Worm (Caenorhabditis elegans): ENCODE measurements around the gene C50B6.1.

The C50B6.1 gene

ce11 chrV:13312210-13312676, 3.5 kb downstream of the C50B6.1 start, which contains the start of gene nasp-2 (continued):
- TF ChIP-seq mel-28 (tag; optimal IDR thresholded peaks at IDR 0.05; ENCODE audit: borderline replicate concordance) (no peak), chd-7 (tag; optimal IDR thresholded peaks at IDR 0.05) (no peak), aptf-3 (GFP tag; IDR thresholded peaks at IDR 0.05) (no peak), hrde-1 (tag; optimal IDR thresholded peaks at IDR 0.05; ENCODE audit: borderline replicate concordance) (peak; percentile 52), repo-1 (tag; optimal IDR thresholded peaks at IDR 0.05) (no peak), B0336.3 (GFP tag; IDR thresholded peaks at IDR 0.05) (peak; percentile 92), Y79H2A.3 (GFP tag; conservative IDR thresholded peaks at IDR 0.05) (peak; percentile 80), him-1 (tag; optimal IDR thresholded peaks at IDR 0.05) (peak; percentile 50), egl-18 (GFP tag; IDR thresholded peaks at IDR 0.05) (no peak), unc-62 (GFP tag; optimal IDR thresholded peaks at IDR 0.05) (no peak), hmg-20 (GFP tag; IDR thresholded peaks at IDR 0.05) (peak; percentile 64), die-1 (tag; optimal IDR thresholded peaks at IDR 0.05) (no peak), ztf-6 (GFP tag; IDR thresholded peaks at IDR 0.05) (no peak), D2030.7 (GFP tag; IDR thresholded peaks at IDR 0.05) (peak; percentile 98), gei-17 (GFP tag; optimal IDR thresholded peaks at IDR 0.05) (no peak), lag-1 (GFP tag; IDR thresholded peaks at IDR 0.05) (no peak), ztf-26 (tag; optimal IDR thresholded peaks at IDR 0.05) (no peak), hsf-1 (GFP tag; IDR thresholded peaks at IDR 0.05) (peak; percentile 91), bed-2 (GFP tag; IDR thresholded peaks at IDR 0.05) (peak; percentile 85), somi-1 (GFP tag; optimal IDR thresholded peaks at IDR 0.05) (no peak), F37B4.10 (GFP tag; IDR thresholded peaks at IDR 0.05) (no peak), ztf-28 (GFP tag; IDR thresholded peaks at IDR 0.05) (peak; percentile 78; the same call in 1 of the 2 replicates), mcd-1 (GFP tag; IDR thresholded peaks at IDR 0.05) (peak; percentile 83), hlh-26 (GFP tag; conservative IDR thresholded peaks at IDR 0.05) (no peak), B0019.2 (GFP tag; conservative IDR thresholded peaks at IDR 0.05) (peak; percentile 95), snpc-1.1 (tag; optimal IDR thresholded peaks at IDR 0.05; ENCODE audit: insufficient read depth) (peak; percentile 68), ets-4 (GFP tag; optimal IDR thresholded peaks at IDR 0.05) (no peak), lin-35 (GFP tag; optimal IDR thresholded peaks at IDR 0.05) (peak; percentile 27 to 82 (median 73)), cebp-1 (GFP tag; IDR thresholded peaks at IDR 0.05) (no peak), cebp-1 (tag; optimal IDR thresholded peaks at IDR 0.05) (peak; percentile 25), T07F8.4 (tag; optimal IDR thresholded peaks at IDR 0.05) (no peak), let-526 (GFP tag; IDR thresholded peaks at IDR 0.05) (peak; percentile 76; the same call in 1 of the 2 replicates), K12H6.12 (tag; optimal IDR thresholded peaks at IDR 0.05) (no peak), ama-1 (optimal IDR thresholded peaks at IDR 0.05) (no peak), ama-1 (GFP tag; optimal IDR thresholded peaks at IDR 0.05) (no peak), F39B2.1 (GFP tag; IDR thresholded peaks at IDR 0.05) (no peak), nhr-80 (tag; optimal IDR thresholded peaks at IDR 0.05) (no peak), egrh-3 (GFP tag; IDR thresholded peaks at IDR 0.05) (peak; percentile 53; the same call in 1 of the 2 replicates), ceh-40 (GFP tag; IDR thresholded peaks at IDR 0.05) (no peak), F55B11.4 (tag; optimal IDR thresholded peaks at IDR 0.05; ENCODE audit: borderline replicate concordance, insufficient read depth) (no peak), nfya-2 (GFP tag; IDR thresholded peaks at IDR 0.05) (no peak), snpc-1.3 (tag; optimal IDR thresholded peaks at IDR 0.05; ENCODE audit: insufficient read depth) (peak; percentile 80), T26A5.8 (tag; optimal IDR thresholded peaks at IDR 0.05) (no peak), sea-2 (GFP tag; IDR thresholded peaks at IDR 0.05) (no peak), dpl-1 (GFP tag; optimal IDR thresholded peaks at IDR 0.05) (peak; percentile 99), madf-8 (GFP tag; conservative IDR thresholded peaks at IDR 0.05) (peak; percentile 99), sptf-2 (GFP tag; optimal IDR thresholded peaks at IDR 0.05) (no peak), ekl-4 (GFP tag; IDR thresholded peaks at IDR 0.05) (peak; percentile 92), ztf-18 (tag; optimal IDR thresholded peaks at IDR 0.05) (peak; percentile 31), egl-44 (GFP tag; IDR thresholded peaks at IDR 0.05) (no peak)

Data from whole organism, young adult.